Fruit fly (Drosophila melanogaster) whole organism, embryonic: Measurements from ENCODE around the gene Grip75.
A peak's percentile ranks its signal among the peaks of the same experiment; 100 is the strongest.

ENCODE experiments used
- Abd-B ChIP-seq: fragments of 200-800 bp; sonication (Bioruptor generic); optimal IDR thresholded peaks from 2 replicates; lab custom pipeline; 2018; ENCODE audit warnings: missing biosample characterization, mild to moderate bottlenecking, missing genetic modification characterization, moderate library complexity
- Bdp1 ChIP-seq: fragments of 200-800 bp; sonication (Bioruptor generic); optimal IDR thresholded peaks from 3 replicates; lab custom pipeline; 2016; ENCODE audit warnings: missing biosample characterization, missing genetic modification characterization
- Blimp-1 ChIP-seq: fragments of 200-800 bp; sonication (Bioruptor generic); optimal IDR thresholded peaks from 3 replicates; lab custom pipeline; 2018; ENCODE audit warnings: missing biosample characterization, missing genetic modification characterization, mild to moderate bottlenecking, moderate library complexity, missing genetic modification reagents
- CG10321 ChIP-seq: fragments of 200-800 bp; sonication (Bioruptor generic); IDR thresholded peaks from 2 replicates; pipeline ENCODE4 v1.3.6; 2022; ENCODE audit warnings: missing biosample characterization, missing genetic modification characterization
- CG10431 ChIP-seq: fragments of 200-800 bp; sonication (Bioruptor generic); optimal IDR thresholded peaks from 3 replicates; lab custom pipeline; 2018; ENCODE audit warnings: missing biosample characterization, mild to moderate bottlenecking, missing genetic modification characterization
- CG10565 ChIP-seq: fragments of 200-800 bp; sonication (Bioruptor generic); optimal IDR thresholded peaks from 3 replicates; lab custom pipeline; 2016; ENCODE audit warnings: missing biosample characterization, mild to moderate bottlenecking, missing genetic modification characterization
- CG12299 ChIP-seq: fragments of 200-800 bp; sonication (Bioruptor generic); optimal IDR thresholded peaks from 2 replicates; lab custom pipeline; 2018; ENCODE audit warnings: missing biosample characterization, mild to moderate bottlenecking, missing genetic modification characterization
- CG13624 ChIP-seq: fragments of 200-800 bp; sonication (Bioruptor generic); optimal IDR thresholded peaks from 2 replicates; lab custom pipeline; 2016; ENCODE audit warnings: missing biosample characterization, missing genetic modification characterization
- CG13894 ChIP-seq: fragments of 200-800 bp; sonication (Bioruptor generic); optimal IDR thresholded peaks from 3 replicates; lab custom pipeline; 2018; ENCODE audit warnings: missing biosample characterization, mild to moderate bottlenecking, missing genetic modification characterization, moderate library complexity
- CG16863 ChIP-seq: fragments of 200-800 bp; sonication (Bioruptor generic); optimal IDR thresholded peaks from 3 replicates; lab custom pipeline; 2016; ENCODE audit warnings: missing biosample characterization, missing genetic modification characterization
- CG17186 ChIP-seq: fragments of 200-800 bp; sonication (Bioruptor generic); optimal IDR thresholded peaks from 3 replicates; lab custom pipeline; 2017; ENCODE audit warnings: missing biosample characterization, missing genetic modification reagents, missing genetic modification characterization
- CG18599 ChIP-seq: fragments of 200-800 bp; sonication (Bioruptor generic); optimal IDR thresholded peaks from 3 replicates; lab custom pipeline; 2017; ENCODE audit warnings: missing biosample characterization, missing genetic modification characterization, mild to moderate bottlenecking, moderate library complexity, missing genetic modification reagents
- CG18764 ChIP-seq: fragments of 200-800 bp; sonication (Bioruptor generic); optimal IDR thresholded peaks from 3 replicates; lab custom pipeline; 2016; ENCODE audit warnings: missing biosample characterization, missing genetic modification characterization
- CG2120 ChIP-seq: fragments of 200-800 bp; sonication (Bioruptor generic); optimal IDR thresholded peaks from 3 replicates; lab custom pipeline; 2016; ENCODE audit warnings: missing biosample characterization, missing genetic modification characterization
- CG32772 ChIP-seq: fragments of 200-800 bp; sonication (Bioruptor generic); IDR thresholded peaks from 2 replicates; pipeline ENCODE4 v1.3.6; 2022; ENCODE audit warnings: missing biosample characterization, missing genetic modification characterization
- CG4360 ChIP-seq: fragments of 200-800 bp; sonication (Bioruptor generic); IDR thresholded peaks from 2 replicates; pipeline ENCODE4 v1.3.6; 2022; ENCODE audit warnings: missing biosample characterization, missing genetic modification characterization
- CG7271 ChIP-seq: fragments of 200-800 bp; sonication (Bioruptor generic); optimal IDR thresholded peaks from 2 replicates; lab custom pipeline; 2018; ENCODE audit warnings: missing biosample characterization, mild to moderate bottlenecking, missing genetic modification characterization, moderate library complexity
- CG8089 ChIP-seq: fragments of 200-800 bp; sonication (Bioruptor generic); optimal IDR thresholded peaks from 3 replicates; lab custom pipeline; 2016; ENCODE audit warnings: missing biosample characterization, missing genetic modification characterization
- CG9609 ChIP-seq: fragments of 200-800 bp; sonication (Bioruptor generic); optimal IDR thresholded peaks from 3 replicates; lab custom pipeline; 2016; ENCODE audit warnings: missing biosample characterization, missing genetic modification characterization
- CG9797 ChIP-seq: fragments of 200-800 bp; sonication (Bioruptor generic); optimal IDR thresholded peaks from 3 replicates; lab custom pipeline; 2018; ENCODE audit warnings: missing biosample characterization, mild to moderate bottlenecking, missing genetic modification characterization
- Camta ChIP-seq: fragments of 200-800 bp; sonication (Bioruptor generic); optimal IDR thresholded peaks from 2 replicates; lab custom pipeline; 2016; ENCODE audit warnings: missing biosample characterization, missing genetic modification characterization
- Chrac-16 ChIP-seq: fragments of 200-800 bp; sonication (Bioruptor generic); optimal IDR thresholded peaks from 3 replicates; lab custom pipeline; 2016; ENCODE audit warnings: missing biosample characterization, missing genetic modification characterization
- CkIIα-i1 ChIP-seq: fragments of 200-800 bp; sonication (Bioruptor generic); IDR thresholded peaks from 2 replicates; pipeline ENCODE4 v1.3.6; 2022; ENCODE audit warnings: missing biosample characterization, missing genetic modification characterization
- Dad ChIP-seq: fragments of 200-800 bp; sonication (Bioruptor generic); optimal IDR thresholded peaks from 3 replicates; lab custom pipeline; 2016; ENCODE audit warnings: missing biosample characterization, missing genetic modification characterization
- Dip3 ChIP-seq: fragments of 200-800 bp; sonication (Bioruptor generic); optimal IDR thresholded peaks from 3 replicates; lab custom pipeline; 2016; ENCODE audit warnings: missing biosample characterization, missing genetic modification characterization
- Doc2 ChIP-seq: fragments of 200-800 bp; sonication (Bioruptor generic); IDR thresholded peaks from 2 replicates; pipeline ENCODE4 v1.3.6; 2022; ENCODE audit warnings: missing biosample characterization, missing genetic modification characterization
- Dref ChIP-seq: fragments of 200-800 bp; sonication (Bioruptor generic); IDR thresholded peaks from 2 replicates; pipeline ENCODE4 v1.3.6; 2022; ENCODE audit warnings: missing biosample characterization, missing genetic modification characterization
- Eip74EF ChIP-seq, 2 experiments: fragments of 200-800 bp in 1 of 2; fragments of >200 bp in 1 of 2; sonication (Bioruptor generic) in 1 of 2; optimal IDR thresholded peaks; 2 replicates each; lab custom pipeline; 2017 to 2019; ENCODE audit warnings: missing biosample characterization in 2 of 2, missing genetic modification characterization in 2 of 2, mild to moderate bottlenecking in 1 of 2, moderate library complexity in 1 of 2
- Jarid2 ChIP-seq: fragments of 200-800 bp; sonication (Bioruptor generic); optimal IDR thresholded peaks from 3 replicates; lab custom pipeline; 2017; ENCODE audit warnings: mild to moderate bottlenecking, missing biosample characterization, missing genetic modification reagents, missing genetic modification characterization
- Lhr ChIP-seq: fragments of 200-800 bp; sonication (Bioruptor generic); optimal IDR thresholded peaks from 3 replicates; lab custom pipeline; 2017; ENCODE audit warnings: mild to moderate bottlenecking, missing biosample characterization, missing genetic modification reagents, missing genetic modification characterization
- Max ChIP-seq: fragments of 200-800 bp; sonication (Bioruptor generic); optimal IDR thresholded peaks from 2 replicates; lab custom pipeline; 2016; ENCODE audit warnings: missing biosample characterization, mild to moderate bottlenecking, missing genetic modification characterization
- Meics ChIP-seq: fragments of 200-800 bp; sonication (Bioruptor generic); optimal IDR thresholded peaks from 2 replicates; lab custom pipeline; 2017; ENCODE audit warnings: missing biosample characterization, mild to moderate bottlenecking, missing genetic modification characterization
- Neu2 ChIP-seq: fragments of 200-800 bp; sonication (Bioruptor generic); optimal IDR thresholded peaks from 3 replicates; lab custom pipeline; 2016; ENCODE audit warnings: missing biosample characterization, missing genetic modification characterization, borderline replicate concordance
- Sry-δ ChIP-seq: fragments of 200-800 bp; sonication (Bioruptor generic); optimal IDR thresholded peaks from 2 replicates; lab custom pipeline; 2016; ENCODE audit warnings: missing biosample characterization, missing genetic modification characterization
- Vsx1 ChIP-seq: fragments of 200-800 bp; sonication (Bioruptor generic); optimal IDR thresholded peaks from 2 replicates; lab custom pipeline; 2017; ENCODE audit warnings: missing biosample characterization, mild to moderate bottlenecking, missing genetic modification characterization, missing genetic modification reagents
- ab ChIP-seq: fragments of 200-800 bp; sonication (Bioruptor generic); optimal IDR thresholded peaks from 2 replicates; lab custom pipeline; 2016; ENCODE audit warnings: missing biosample characterization, missing genetic modification characterization
- al ChIP-seq: fragments of 200-800 bp; sonication (Bioruptor generic); IDR thresholded peaks from 2 replicates; pipeline ENCODE4 v1.3.6; 2022; ENCODE audit warnings: missing biosample characterization, missing genetic modification characterization
- caup ChIP-seq: fragments of 200-800 bp; sonication (Bioruptor generic); optimal IDR thresholded peaks from 3 replicates; lab custom pipeline; 2017; ENCODE audit warnings: missing biosample characterization, mild to moderate bottlenecking, missing genetic modification characterization, moderate library complexity; ENCODE audit not compliant: severe bottlenecking
- dati ChIP-seq: fragments of 200-800 bp; sonication (Bioruptor generic); IDR thresholded peaks from 2 replicates; pipeline ENCODE4 v1.3.6; 2022; ENCODE audit warnings: missing biosample characterization, missing genetic modification characterization
- eve ChIP-seq, 2 experiments: fragments of >200 bp; optimal IDR thresholded peaks; 2 replicates each; lab custom pipeline; 2017; ENCODE audit warnings: missing biosample characterization in 2 of 2, missing genetic modification characterization in 2 of 2
- gce ChIP-seq: fragments of 200-800 bp; sonication (Bioruptor generic); IDR thresholded peaks from 3 replicates; pipeline ENCODE4 v1.3.6; 2022; ENCODE audit warnings: missing biosample characterization, missing genetic modification characterization
- lmd ChIP-seq: fragments of 200-800 bp; sonication (Bioruptor generic); IDR thresholded peaks from 2 replicates; pipeline ENCODE4 v1.3.6; 2022; ENCODE audit warnings: missing biosample characterization, missing genetic modification characterization
- nmo ChIP-seq: fragments of 200-800 bp; sonication (Bioruptor generic); optimal IDR thresholded peaks from 2 replicates; lab custom pipeline; 2018; ENCODE audit warnings: missing biosample characterization, mild to moderate bottlenecking, missing genetic modification characterization, moderate library complexity
- odd ChIP-seq: fragments of 200-800 bp; sonication (Bioruptor generic); optimal IDR thresholded peaks from 2 replicates; lab custom pipeline; 2017; ENCODE audit warnings: missing biosample characterization, mild to moderate bottlenecking, missing genetic modification characterization
- sens ChIP-seq: fragments of 200-800 bp; sonication (Bioruptor generic); peaks from one replicate; lab custom pipeline; 2016; ENCODE audit warnings: missing biosample characterization, missing genetic modification characterization
- sim ChIP-seq: fragments of 200-800 bp; sonication (Bioruptor generic); IDR thresholded peaks from 2 replicates; pipeline ENCODE4 v1.3.6; 2022; ENCODE audit warnings: missing biosample characterization, missing genetic modification characterization
- tio ChIP-seq: fragments of 200-800 bp; sonication (Bioruptor generic); optimal IDR thresholded peaks from 2 replicates; lab custom pipeline; 2017; ENCODE audit warnings: missing biosample characterization, missing genetic modification characterization, inconsistent platforms
- tll ChIP-seq, 2 experiments: fragments of 200-800 bp in 1 of 2; fragments of >200 bp in 1 of 2; sonication (Bioruptor generic) in 1 of 2; optimal IDR thresholded peaks; 2 replicates each; lab custom pipeline; 2017 to 2019; ENCODE audit warnings: missing biosample characterization in 2 of 2, missing genetic modification characterization in 2 of 2, mild to moderate bottlenecking in 1 of 2, moderate library complexity in 1 of 2
- wdn ChIP-seq: fragments of 200-800 bp; sonication (Bioruptor generic); IDR thresholded peaks from 2 replicates; pipeline ENCODE4 v1.3.6; 2022; ENCODE audit warnings: missing biosample characterization, missing genetic modification characterization
- zf30C ChIP-seq: fragments of 200-800 bp; sonication (Bioruptor generic); optimal IDR thresholded peaks from 3 replicates; lab custom pipeline; 2018; ENCODE audit warnings: missing biosample characterization, mild to moderate bottlenecking, missing genetic modification characterization

The Grip75 gene

DNA sequence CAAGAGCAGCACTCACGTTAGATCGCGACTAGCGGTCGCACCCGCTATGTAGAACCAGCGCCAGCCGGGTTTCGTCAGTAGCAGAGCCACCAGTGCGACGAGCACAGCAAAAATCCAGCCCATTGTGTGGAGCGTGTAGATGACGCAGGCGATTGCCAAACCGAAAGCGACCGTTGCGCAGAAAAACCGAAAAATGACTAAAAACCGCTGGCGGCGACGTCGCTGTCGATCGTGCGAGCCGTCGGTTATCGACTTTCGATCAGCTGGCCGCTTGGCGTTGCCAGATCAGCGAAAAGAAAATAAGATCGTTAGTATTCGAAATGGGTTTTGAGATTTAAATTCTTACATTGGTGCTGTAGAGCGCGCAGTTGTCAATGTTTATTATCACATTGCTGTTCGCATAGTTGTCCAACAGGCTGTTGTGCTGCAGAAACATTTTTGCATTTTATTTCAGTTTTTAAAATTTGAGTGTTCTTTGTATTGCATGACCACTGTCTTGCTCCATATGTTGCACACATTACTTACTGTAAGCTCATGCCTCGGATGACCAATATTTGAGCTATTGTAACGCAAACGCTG is 33.5 kb downstream of the Grip75 start (continued):
- TF ChIP-seq CG13624 (GFP tag; lab: Kevin White, UChicago) (peak; percentile 60), CG2120 (peak; percentile 50), Eip74EF (GFP tag; optimal IDR thresholded peaks at IDR 0.05; lab: Kevin White, UChicago) (peak in 1 of 2 experiments; percentile 14), nmo (GFP tag; lab: Kevin White, UChicago) (peak; percentile 30), Lhr (GFP tag; lab: Kevin White, UChicago) (peak; percentile 3), CG10321 (GFP tag; lab: Robert Waterston, UW) (no peak), sim (no peak), caup (GFP tag; lab: Kevin White, UChicago) (peak; percentile 33), lmd (GFP tag; lab: Robert Waterston, UW) (peak; percentile 50), dati (GFP tag; lab: Robert Waterston, UW) (no peak), CG32772 (no peak), Bdp1 (GFP tag; lab: Kevin White, UChicago) (peak; percentile 21), Dad (no peak), Sry-δ (GFP tag; lab: Kevin White, UChicago) (no peak), Dref (GFP tag; lab: Robert Waterston, UW) (peak; percentile 69), CG18599 (peak; percentile 44), tio (no peak), CG13894 (peak; percentile 52), CG8089 (GFP tag; lab: Kevin White, UChicago) (no peak), CG10565 (GFP tag; lab: Kevin White, UChicago) (no peak), Abd-B (GFP tag; lab: Kevin White, UChicago) (peak; percentile 8), gce (GFP tag; lab: Robert Waterston, UW) (no peak), Camta (GFP tag; lab: Kevin White, UChicago) (peak; percentile 44), CG12299 (tag; lab: Kevin White, UChicago) (no peak), CG9797 (peak; percentile 6), Meics (GFP tag; lab: Kevin White, UChicago) (peak; percentile 38), wdn (GFP tag; lab: Robert Waterston, UW) (0 out of 2 replicates have a peak, but pooled peaks have one; percentile 28), CG4360 (GFP tag; lab: Robert Waterston, UW) (0 out of 2 replicates have a peak, but pooled peaks have one; percentile 28), al (GFP tag; lab: Robert Waterston, UW) (no peak; the same call in 1 of the 2 replicates), sens (GFP tag; lab: Kevin White, UChicago) (peak; percentile 83), Neu2 (GFP tag; lab: Kevin White, UChicago) (no peak), CG9609 (GFP tag; lab: Kevin White, UChicago) (peak; percentile 28), Vsx1 (GFP tag; lab: Kevin White, UChicago) (no peak), Dip3 (GFP tag; lab: Kevin White, UChicago) (peak; percentile 22), ab (no peak), odd (no peak), tll (GFP tag; optimal IDR thresholded peaks at IDR 0.05; lab: Kevin White, UChicago) (no peak), Blimp-1 (GFP tag; lab: Kevin White, UChicago) (no peak), CG18764 (GFP tag; lab: Kevin White, UChicago) (peak; percentile 4), CG17186 (GFP tag; lab: Kevin White, UChicago) (peak; percentile 19), Max (GFP tag; lab: Kevin White, UChicago) (peak; percentile 6), CG16863 (GFP tag; lab: Kevin White, UChicago) (no peak), Chrac-16 (GFP tag; lab: Kevin White, UChicago) (no peak), CG7271 (tag; lab: Kevin White, UChicago) (no peak), Jarid2 (GFP tag; lab: Kevin White, UChicago) (peak; percentile 94), zf30C (no peak), eve (GFP tag; optimal IDR thresholded peaks at IDR 0.05; lab: Kevin White, UChicago) (no peak), CG10431 (no peak), CkIIα-i1 (GFP tag; lab: Robert Waterston, UW) (no peak), Doc2 (GFP tag; lab: Robert Waterston, UW) (no peak)
